Fruit fly (Drosophila melanogaster): ENCODE measurements around the gene CG42740.

Gene CG42740

DNA sequence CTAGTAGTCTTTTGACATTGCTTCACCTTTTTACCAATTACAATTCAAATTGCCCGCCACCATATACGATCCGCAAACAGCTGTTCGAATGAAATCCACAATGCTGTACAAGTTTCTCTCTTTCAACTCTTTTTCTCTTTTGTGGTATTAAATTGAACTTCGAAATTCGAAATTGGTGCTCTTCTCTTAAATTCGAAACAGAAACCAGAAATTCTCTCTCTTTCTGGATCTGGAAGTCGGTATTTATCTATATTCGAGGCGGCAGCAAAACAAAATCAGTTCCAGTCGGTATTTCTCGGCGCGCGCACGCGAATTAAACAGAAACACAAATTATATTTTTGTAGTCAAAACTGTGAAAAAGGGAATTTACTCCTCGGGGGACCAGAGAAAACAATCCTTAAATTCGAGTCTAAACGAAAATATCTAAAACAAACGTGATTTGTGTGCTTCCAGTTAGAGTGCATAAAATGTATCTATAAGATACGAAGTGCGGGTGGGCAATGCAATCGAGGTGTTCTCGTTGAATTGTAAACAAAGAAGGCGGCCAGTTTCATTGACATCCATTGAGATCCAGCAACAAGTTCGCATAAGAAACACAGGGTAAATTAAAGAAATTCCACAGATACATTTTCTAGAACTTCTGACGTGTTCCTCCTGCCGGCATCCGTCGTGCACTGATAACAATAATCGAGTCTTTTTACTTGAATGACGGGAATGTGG, 43.2 kb upstream of the CG42740 start, which contains the start of gene PH4alphaEFB:
Gene PH4alphaEFB (plus strand): TSS at position 276 of the 720 bp plus-strand sequence.
- TF ChIP-seq Sox102F (GFP tag; optimal IDR thresholded peaks at IDR 0.05), result no peak
- TF ChIP-seq spab (GFP tag; optimal IDR thresholded peaks at IDR 0.05), result no peak
- TF ChIP-seq Sox14 (GFP tag; optimal IDR thresholded peaks at IDR 0.05), result peak; percentile 37
- TF ChIP-seq CG8319 (GFP tag; optimal IDR thresholded peaks at IDR 0.05), result no peak
- TF ChIP-seq svp (GFP tag), result no peak
- no peak for TF ChIP-seq CG11294 (GFP tag; IDR thresholded peaks at IDR 0.05)
- TF ChIP-seq Hr39 (GFP tag; optimal IDR thresholded peaks at IDR 0.05), result no peak
- no peak for TF ChIP-seq Blimp-1 (GFP tag; optimal IDR thresholded peaks at IDR 0.05)
- peak; percentile 62 for TF ChIP-seq Eip78C (GFP tag)
- no peak for TF ChIP-seq CG6808 (GFP tag; optimal IDR thresholded peaks at IDR 0.05)
- no peak for TF ChIP-seq Smox (GFP tag; optimal IDR thresholded peaks at IDR 0.05)
- peak; percentile 11 for TF ChIP-seq CG6854 (GFP tag; optimal IDR thresholded peaks at IDR 0.05)
- no peak for TF ChIP-seq eg (GFP tag; IDR thresholded peaks at IDR 0.05)
- TF ChIP-seq CG11762 (GFP tag; optimal IDR thresholded peaks at IDR 0.05; ENCODE audit: insufficient read depth), result no peak
- TF ChIP-seq CG6792 (GFP tag; optimal IDR thresholded peaks at IDR 0.05), result no peak
- peak; percentile 62 for TF ChIP-seq dsx (GFP tag; optimal IDR thresholded peaks at IDR 0.05; ENCODE audit: poor library complexity, severe bottlenecking)
- no peak for TF ChIP-seq CG3032 (tag; optimal IDR thresholded peaks at IDR 0.05)
- TF ChIP-seq CG32006 (GFP tag; optimal IDR thresholded peaks at IDR 0.05), result no peak
- peak; percentile 49 for TF ChIP-seq fkh (GFP tag; optimal IDR thresholded peaks at IDR 0.05)
- TF ChIP-seq fd85E (GFP tag; optimal IDR thresholded peaks at IDR 0.05), result peak; percentile 15
- peak; percentile 41 for TF ChIP-seq CG9139 (GFP tag; optimal IDR thresholded peaks at IDR 0.05)
- no peak for TF ChIP-seq CG6276 (GFP tag; optimal IDR thresholded peaks at IDR 0.05)
- peak; percentile 11; the same call in 1 of the 3 replicates for TF ChIP-seq CG6163 (GFP tag; IDR thresholded peaks at IDR 0.05)
- TF ChIP-seq Lpt (GFP tag; optimal IDR thresholded peaks at IDR 0.05), result no peak
- TF ChIP-seq CG4318 (GFP tag; optimal IDR thresholded peaks at IDR 0.05), result no peak
- TF ChIP-seq ss (GFP tag; optimal IDR thresholded peaks at IDR 0.05), result peak; percentile 30 to 49
- no peak for TF ChIP-seq CG15336 (GFP tag; IDR thresholded peaks at IDR 0.05)

DNA sequence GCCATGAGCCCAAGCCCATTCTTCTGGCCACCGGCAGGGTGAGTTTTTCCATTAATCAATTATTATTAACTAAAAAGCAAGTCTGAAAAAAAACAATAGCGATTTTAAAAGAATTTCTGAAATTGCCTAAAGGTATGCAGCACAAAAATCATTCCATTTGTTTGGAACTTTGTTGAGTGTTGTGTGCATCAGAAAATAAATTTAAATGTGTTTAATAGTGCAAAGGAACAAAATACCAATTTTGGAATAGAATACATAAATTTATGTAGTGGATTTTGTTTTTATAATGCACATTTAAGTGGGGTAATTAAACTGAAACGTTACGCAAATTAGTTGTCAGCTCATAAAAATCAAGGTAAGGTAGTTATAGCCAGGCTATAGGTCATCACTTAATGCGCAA, 41.5 kb upstream of the CG42740 start:
- TF ChIP-seq Gug (GFP tag; IDR thresholded peaks at IDR 0.05) (no peak), net (GFP tag; optimal IDR thresholded peaks at IDR 0.05) (no peak), CG6163 (GFP tag; IDR thresholded peaks at IDR 0.05) (no peak), CG11294 (GFP tag; IDR thresholded peaks at IDR 0.05) (no peak), salr (GFP tag; optimal IDR thresholded peaks at IDR 0.05) (no peak), CG3919 (GFP tag; optimal IDR thresholded peaks at IDR 0.05) (no peak), Ets21C (GFP tag; optimal IDR thresholded peaks at IDR 0.05) (no peak), Blimp-1 (GFP tag; optimal IDR thresholded peaks at IDR 0.05) (no peak), dsx (GFP tag; optimal IDR thresholded peaks at IDR 0.05; ENCODE audit: poor library complexity, severe bottlenecking) (no peak), Met (GFP tag; optimal IDR thresholded peaks at IDR 0.05) (no peak), Eip93F (GFP tag; optimal IDR thresholded peaks at IDR 0.05) (no peak), Lpt (GFP tag; optimal IDR thresholded peaks at IDR 0.05) (no peak), acj6 (GFP tag; optimal IDR thresholded peaks at IDR 0.05) (no peak)

DNA sequence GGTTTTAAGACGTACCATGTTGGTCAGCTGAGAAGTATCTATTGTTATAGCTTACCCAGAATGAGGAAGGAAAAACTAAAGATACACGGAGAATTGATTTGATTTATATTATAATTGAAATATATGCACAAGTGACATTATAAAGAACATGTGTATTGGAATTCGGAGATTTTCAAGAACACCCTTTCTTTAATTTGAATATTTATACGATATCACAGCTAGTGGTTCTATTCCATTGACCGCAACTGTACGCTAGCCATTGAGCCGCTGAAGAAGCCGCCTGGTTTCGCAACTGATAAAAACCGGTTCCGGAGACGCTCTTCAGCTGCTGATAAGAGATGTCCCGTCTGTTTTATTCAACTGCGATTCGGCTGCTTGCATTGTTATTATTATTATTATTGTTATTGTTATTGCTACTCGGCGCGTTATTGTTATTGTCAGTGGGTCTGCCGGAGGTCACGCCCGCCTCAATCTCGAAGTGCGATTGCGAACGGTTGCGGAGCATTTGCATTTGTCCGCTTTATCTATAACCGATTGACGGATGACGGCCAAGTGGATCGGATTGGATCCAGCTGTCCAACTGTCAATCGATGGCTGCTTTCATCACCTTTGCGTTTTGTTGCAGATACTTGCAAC, 39.0 kb upstream of the CG42740 start:
- no peak for TF ChIP-seq CG11294 (GFP tag; IDR thresholded peaks at IDR 0.05)
- TF ChIP-seq svp (GFP tag), result peak; percentile 98
- TF ChIP-seq fd85E (GFP tag; optimal IDR thresholded peaks at IDR 0.05), result peak; percentile 26
- no peak for TF ChIP-seq Smox (GFP tag; optimal IDR thresholded peaks at IDR 0.05)
- TF ChIP-seq pdm3 (GFP tag; optimal IDR thresholded peaks at IDR 0.05), result peak; percentile 58
- peak; percentile 46 for TF ChIP-seq CG1621 (tag; optimal IDR thresholded peaks at IDR 0.05)
- TF ChIP-seq Hr4 (GFP tag; optimal IDR thresholded peaks at IDR 0.05), result peak; percentile 54
- TF ChIP-seq CG6854 (GFP tag; optimal IDR thresholded peaks at IDR 0.05), result peak; percentile 88
- peak; percentile 71 for TF ChIP-seq CG6163 (GFP tag; IDR thresholded peaks at IDR 0.05)
- TF ChIP-seq CG31627 (GFP tag; optimal IDR thresholded peaks at IDR 0.05), result peak; percentile 31
- peak; percentile 24 for TF ChIP-seq CG11902 (GFP tag; optimal IDR thresholded peaks at IDR 0.05)
- TF ChIP-seq topi (GFP tag; optimal IDR thresholded peaks at IDR 0.05), result peak; percentile 55
- TF ChIP-seq Ets96B (tag; optimal IDR thresholded peaks at IDR 0.05), result peak; percentile 53
- peak; percentile 62 for TF ChIP-seq CG10631 (GFP tag; optimal IDR thresholded peaks at IDR 0.05)
- peak; percentile 59 for TF ChIP-seq esn (GFP tag; optimal IDR thresholded peaks at IDR 0.05)
- TF ChIP-seq CG8319 (GFP tag; optimal IDR thresholded peaks at IDR 0.05), result peak; percentile 45
- peak; percentile 57 for TF ChIP-seq CG34406 (GFP tag; optimal IDR thresholded peaks at IDR 0.05)
- peak; percentile 59 for TF ChIP-seq Met (GFP tag; optimal IDR thresholded peaks at IDR 0.05)
- TF ChIP-seq Lpt (GFP tag; optimal IDR thresholded peaks at IDR 0.05), result peak; percentile 45
- peak; percentile 51 for TF ChIP-seq CG6792 (GFP tag; optimal IDR thresholded peaks at IDR 0.05)
- peak; percentile 24 for TF ChIP-seq lz (GFP tag; optimal IDR thresholded peaks at IDR 0.05)

Measured in whole organism, prepupa.